Fruit fly (Drosophila melanogaster) whole organism, adult: ENCODE data around the gene CG15772.

Experiments used
- CG11617 ChIP-seq: fragments of 200-800 bp; sonication (Bioruptor generic); optimal IDR thresholded peaks from 2 replicates; lab custom pipeline; 2017; ENCODE audit warnings: mild to moderate bottlenecking, missing biosample characterization, missing genetic modification reagents, missing genetic modification characterization
- CG5204 ChIP-seq: fragments of 200-800 bp; sonication (Bioruptor generic); optimal IDR thresholded peaks from 2 replicates; lab custom pipeline; 2016; ENCODE audit warnings: missing biosample characterization, missing genetic modification characterization
- CG7045 ChIP-seq: fragments of 200-800 bp; sonication (Bioruptor generic); optimal IDR thresholded peaks from 2 replicates; lab custom pipeline; 2017; ENCODE audit warnings: missing biosample characterization, mild to moderate bottlenecking, missing genetic modification characterization
- Mnt ChIP-seq: fragments of 200-800 bp; sonication (Bioruptor generic); optimal IDR thresholded peaks from 2 replicates; lab custom pipeline; 2016; ENCODE audit warnings: missing biosample characterization, mild to moderate bottlenecking, missing genetic modification characterization
- cic ChIP-seq: fragments of 200-800 bp; sonication (Bioruptor generic); optimal IDR thresholded peaks from 2 replicates; lab custom pipeline; 2017; ENCODE audit warnings: missing biosample characterization, mild to moderate bottlenecking, missing genetic modification characterization, moderate library complexity
- kay ChIP-seq: fragments of 200-800 bp; sonication (Bioruptor generic); peaks from one replicate; lab custom pipeline; 2016; ENCODE audit warnings: missing biosample characterization, missing genetic modification characterization, borderline replicate concordance
- ovo ChIP-seq: fragments of 200-800 bp; sonication (Bioruptor generic); optimal IDR thresholded peaks from 2 replicates; lab custom pipeline; 2016; ENCODE audit warnings: missing biosample characterization, missing genetic modification characterization
- pad ChIP-seq: fragments of 200-800 bp; sonication (Bioruptor generic); optimal IDR thresholded peaks from 3 replicates; lab custom pipeline; 2017; ENCODE audit warnings: missing biosample characterization, missing genetic modification characterization, mild to moderate bottlenecking, moderate library complexity, missing genetic modification reagents
- toe ChIP-seq: fragments of 200-800 bp; sonication (Bioruptor generic); optimal IDR thresholded peaks from 2 replicates; lab custom pipeline; 2016; ENCODE audit warnings: missing biosample characterization, missing genetic modification characterization

- peak; percentile 23 for TF ChIP-seq ovo
- no peak for TF ChIP-seq CG5204 (GFP tag; lab: Kevin White, UChicago)
- no peak for TF ChIP-seq CG7045 (GFP tag; lab: Kevin White, UChicago)
- no peak for TF ChIP-seq Mnt (GFP tag; lab: Kevin White, UChicago)
- peak; percentile 47 for TF ChIP-seq CG11617 (GFP tag; lab: Kevin White, UChicago)
- no peak for TF ChIP-seq pad
- no peak for TF ChIP-seq kay
- TF ChIP-seq toe (GFP tag; lab: Kevin White, UChicago) = no peak
- no peak for TF ChIP-seq cic
These were observed 36.4 kb upstream of the CG15772 start for dm6 chrX:5715455-5716227.
